Fruit fly (Drosophila melanogaster) whole organism, prepupa: ENCODE measurements around the gene Drsl6.

Experiments
- Blimp-1 ChIP-seq: fragments of 200-800 bp; sonication (Bioruptor generic); optimal IDR thresholded peaks from 3 replicates; lab custom pipeline; 2017; ENCODE audit warnings: missing biosample characterization, missing genetic modification characterization, mild to moderate bottlenecking, moderate library complexity, missing genetic modification reagents
- CG10669 ChIP-seq: fragments of 200-800 bp; sonication (Bioruptor generic); optimal IDR thresholded peaks from 3 replicates; lab custom pipeline; 2018; ENCODE audit warnings: missing biosample characterization, mild to moderate bottlenecking, missing genetic modification characterization, moderate library complexity
- CG11294 ChIP-seq: fragments of 200-800 bp; sonication (Bioruptor generic); IDR thresholded peaks from 2 replicates; pipeline ENCODE4 v1.3.6; 2022; ENCODE audit warnings: missing biosample characterization, missing genetic modification characterization
- CG11762 ChIP-seq: fragments of 200-800 bp; sonication (Bioruptor generic); optimal IDR thresholded peaks from 3 replicates; lab custom pipeline; 2016; ENCODE audit warnings: missing biosample characterization, missing genetic modification characterization; ENCODE audit not compliant: insufficient read depth
- CG11902 ChIP-seq: fragments of 200-800 bp; sonication (Bioruptor generic); optimal IDR thresholded peaks from 3 replicates; lab custom pipeline; 2016; ENCODE audit warnings: missing biosample characterization, missing genetic modification characterization
- CG15336 ChIP-seq: fragments of 200-800 bp; sonication (Bioruptor generic); IDR thresholded peaks from 2 replicates; pipeline ENCODE4 v1.3.6; 2022; ENCODE audit warnings: missing biosample characterization, missing genetic modification characterization
- CG1621 ChIP-seq: fragments of 200-800 bp; sonication (Bioruptor generic); optimal IDR thresholded peaks from 3 replicates; lab custom pipeline; 2018; ENCODE audit warnings: missing biosample characterization, mild to moderate bottlenecking, missing genetic modification characterization
- CG3032 ChIP-seq: fragments of 200-800 bp; optimal IDR thresholded peaks from 2 replicates; lab custom pipeline; 2019; ENCODE audit warnings: missing biosample characterization, mild to moderate bottlenecking, missing genetic modification characterization, moderate library complexity
- CG31627 ChIP-seq: fragments of 200-800 bp; sonication (Bioruptor generic); optimal IDR thresholded peaks from 3 replicates; lab custom pipeline; 2016; ENCODE audit warnings: missing biosample characterization, missing genetic modification characterization
- CG32006 ChIP-seq: fragments of 200-800 bp; sonication (Bioruptor generic); optimal IDR thresholded peaks from 3 replicates; lab custom pipeline; 2017; ENCODE audit warnings: missing biosample characterization, mild to moderate bottlenecking, missing genetic modification characterization
- CG34406 ChIP-seq: fragments of 200-800 bp; sonication (Bioruptor generic); optimal IDR thresholded peaks from 3 replicates; lab custom pipeline; 2016; ENCODE audit warnings: missing biosample characterization, missing genetic modification characterization
- CG3919 ChIP-seq: fragments of 200-800 bp; sonication (Bioruptor generic); optimal IDR thresholded peaks from 3 replicates; lab custom pipeline; 2016; ENCODE audit warnings: missing biosample characterization, missing genetic modification characterization
- CG6163 ChIP-seq: fragments of 200-800 bp; sonication (Bioruptor generic); IDR thresholded peaks from 3 replicates; pipeline ENCODE4 v1.3.6; 2022; ENCODE audit warnings: missing biosample characterization, missing genetic modification characterization
- CG6276 ChIP-seq: fragments of 200-800 bp; sonication (Bioruptor generic); optimal IDR thresholded peaks from 2 replicates; lab custom pipeline; 2017; ENCODE audit warnings: missing biosample characterization, mild to moderate bottlenecking, missing genetic modification characterization
- CG6854 ChIP-seq: fragments of 200-800 bp; sonication (Bioruptor generic); optimal IDR thresholded peaks from 2 replicates; lab custom pipeline; 2017; ENCODE audit warnings: missing biosample characterization, mild to moderate bottlenecking, missing genetic modification characterization
- CG7368 ChIP-seq: fragments of 200-800 bp; sonication (Bioruptor generic); optimal IDR thresholded peaks from 3 replicates; lab custom pipeline; 2016; ENCODE audit warnings: missing biosample characterization, missing genetic modification characterization
- CG8119 ChIP-seq: fragments of 200-800 bp; sonication (Bioruptor generic); IDR thresholded peaks from 3 replicates; pipeline ENCODE4 v1.3.6; 2022; ENCODE audit warnings: missing biosample characterization, missing genetic modification characterization
- CG9139 ChIP-seq: fragments of 200-800 bp; sonication (Bioruptor generic); optimal IDR thresholded peaks from 3 replicates; lab custom pipeline; 2017; ENCODE audit warnings: missing biosample characterization, mild to moderate bottlenecking, missing genetic modification characterization
- Eip78C ChIP-seq: fragments of 200-800 bp; sonication (Bioruptor generic); peaks from one replicate; lab custom pipeline; 2016; ENCODE audit warnings: missing biosample characterization, missing genetic modification characterization
- Ets21C ChIP-seq: fragments of 200-800 bp; sonication (Bioruptor generic); optimal IDR thresholded peaks from 3 replicates; lab custom pipeline; 2016; ENCODE audit warnings: missing biosample characterization, missing genetic modification characterization
- Ets96B ChIP-seq: fragments of 200-800 bp; optimal IDR thresholded peaks from 2 replicates; lab custom pipeline; 2019; ENCODE audit warnings: missing biosample characterization, mild to moderate bottlenecking, missing genetic modification characterization, moderate library complexity
- Gug ChIP-seq: fragments of 200-800 bp; sonication (Bioruptor generic); IDR thresholded peaks from 2 replicates; pipeline ENCODE4 v1.3.6; 2022; ENCODE audit warnings: missing biosample characterization, missing genetic modification characterization
- Hr38 ChIP-seq: sonication (Bioruptor generic); optimal IDR thresholded peaks from 2 replicates; lab custom pipeline; 2016; ENCODE audit warnings: missing biosample characterization, missing genetic modification characterization
- Hr39 ChIP-seq: fragments of 200-800 bp; sonication (Bioruptor generic); optimal IDR thresholded peaks from 2 replicates; lab custom pipeline; 2016; ENCODE audit warnings: missing biosample characterization, missing genetic modification characterization
- Hr4 ChIP-seq: fragments of 200-800 bp; sonication (Bioruptor generic); optimal IDR thresholded peaks from 3 replicates; lab custom pipeline; 2016; ENCODE audit warnings: missing biosample characterization, missing genetic modification characterization
- Lpt ChIP-seq: fragments of 200-800 bp; sonication (Bioruptor generic); optimal IDR thresholded peaks from 3 replicates; lab custom pipeline; 2016; ENCODE audit warnings: missing biosample characterization, missing genetic modification characterization
- Met ChIP-seq: fragments of 200-800 bp; sonication (Bioruptor generic); optimal IDR thresholded peaks from 3 replicates; lab custom pipeline; 2016; ENCODE audit warnings: missing biosample characterization, missing genetic modification characterization
- OdsH ChIP-seq: fragments of 200-800 bp; sonication (Bioruptor generic); optimal IDR thresholded peaks from 3 replicates; lab custom pipeline; 2016; ENCODE audit warnings: missing biosample characterization, missing genetic modification characterization
- Smox ChIP-seq: fragments of 200-800 bp; sonication (Bioruptor generic); optimal IDR thresholded peaks from 3 replicates; lab custom pipeline; 2016; ENCODE audit warnings: missing biosample characterization, missing genetic modification characterization
- Sox102F ChIP-seq: fragments of 200-800 bp; sonication (Bioruptor generic); optimal IDR thresholded peaks from 2 replicates; lab custom pipeline; 2016; ENCODE audit warnings: missing biosample characterization, mild to moderate bottlenecking, missing genetic modification characterization
- Sox15 ChIP-seq: fragments of 200-800 bp; sonication (Bioruptor generic); optimal IDR thresholded peaks from 3 replicates; lab custom pipeline; 2016; ENCODE audit warnings: missing biosample characterization, missing genetic modification characterization
- achi ChIP-seq: fragments of 200-800 bp; sonication (Bioruptor generic); optimal IDR thresholded peaks from 3 replicates; lab custom pipeline; 2016; ENCODE audit warnings: missing biosample characterization, missing genetic modification characterization
- acj6 ChIP-seq: fragments of 200-800 bp; sonication (Bioruptor generic); optimal IDR thresholded peaks from 3 replicates; lab custom pipeline; 2016; ENCODE audit warnings: missing biosample characterization, missing genetic modification characterization
- dac ChIP-seq: fragments of 200-800 bp; sonication (Bioruptor generic); optimal IDR thresholded peaks from 2 replicates; lab custom pipeline; 2017; ENCODE audit warnings: missing biosample characterization, mild to moderate bottlenecking, missing genetic modification characterization
- dsx ChIP-seq: fragments of 200-800 bp; optimal IDR thresholded peaks from 3 replicates; lab custom pipeline; 2019; ENCODE audit warnings: missing biosample characterization, mild to moderate bottlenecking, missing genetic modification characterization, moderate library complexity; ENCODE audit not compliant: poor library complexity, severe bottlenecking
- eg ChIP-seq: fragments of 200-800 bp; sonication (Bioruptor generic); IDR thresholded peaks from 3 replicates; pipeline ENCODE4 v1.3.6; 2022; ENCODE audit warnings: missing biosample characterization, missing genetic modification characterization
- esn ChIP-seq: fragments of 200-800 bp; sonication (Bioruptor generic); optimal IDR thresholded peaks from 2 replicates; lab custom pipeline; 2016; ENCODE audit warnings: missing biosample characterization, mild to moderate bottlenecking, missing genetic modification characterization, moderate library complexity
- fd59A ChIP-seq: fragments of 200-800 bp; sonication (Bioruptor generic); optimal IDR thresholded peaks from 2 replicates; lab custom pipeline; 2017; ENCODE audit warnings: missing biosample characterization, mild to moderate bottlenecking, missing genetic modification characterization, missing genetic modification reagents
- fd85E ChIP-seq: fragments of 200-800 bp; sonication (Bioruptor generic); optimal IDR thresholded peaks from 3 replicates; lab custom pipeline; 2016; ENCODE audit warnings: missing biosample characterization, missing genetic modification characterization
- fkh ChIP-seq: fragments of 200-800 bp; sonication (Bioruptor generic); optimal IDR thresholded peaks from 3 replicates; lab custom pipeline; 2017; ENCODE audit warnings: missing biosample characterization, mild to moderate bottlenecking, missing genetic modification characterization, moderate library complexity
- lz ChIP-seq: fragments of 200-800 bp; sonication (Bioruptor generic); optimal IDR thresholded peaks from 3 replicates; lab custom pipeline; 2016; ENCODE audit warnings: missing biosample characterization, missing genetic modification characterization
- net ChIP-seq: fragments of 200-800 bp; sonication (Bioruptor generic); optimal IDR thresholded peaks from 3 replicates; lab custom pipeline; 2016; ENCODE audit warnings: missing biosample characterization, missing genetic modification characterization
- salr ChIP-seq, 2 experiments: fragments of 200-800 bp; sonication (Bioruptor generic); optimal IDR thresholded peaks; 3 replicates each; lab custom pipeline; 2016 to 2018; ENCODE audit warnings: missing biosample characterization in 2 of 2, missing genetic modification characterization in 2 of 2, mild to moderate bottlenecking in 1 of 2
- spab ChIP-seq: fragments of 200-800 bp; sonication (Bioruptor generic); optimal IDR thresholded peaks from 2 replicates; lab custom pipeline; 2017; ENCODE audit warnings: missing biosample characterization, mild to moderate bottlenecking, missing genetic modification characterization, missing genetic modification reagents
- ss ChIP-seq, 2 experiments: fragments of 200-800 bp; sonication (Bioruptor generic); optimal IDR thresholded peaks; 2 replicates in 1 of 2; 3 replicates in 1 of 2; lab custom pipeline; 2017 to 2018; ENCODE audit warnings: mild to moderate bottlenecking in 2 of 2, missing biosample characterization in 2 of 2, missing genetic modification characterization in 2 of 2, moderate library complexity in 1 of 2
- svp ChIP-seq: fragments of 200-800 bp; sonication (Bioruptor generic); peaks from one replicate; lab custom pipeline; 2016; ENCODE audit warnings: missing biosample characterization, missing genetic modification characterization
- vri ChIP-seq: fragments of 200-800 bp; sonication (Bioruptor generic); optimal IDR thresholded peaks from 3 replicates; lab custom pipeline; 2016; ENCODE audit warnings: missing biosample characterization, mild to moderate bottlenecking, missing genetic modification characterization

The Drsl6 gene

dm6 chr3L:3303087-3303526 is 33.1 kb downstream of the Drsl6 start, which contains the start of gene CG14968 (continued):
- TF ChIP-seq Hr4 (GFP tag; lab: Kevin White, UChicago) = peak; percentile 88
- peak; percentile 94 for TF ChIP-seq Ets96B (tag; lab: Kevin White, UChicago)
- peak; percentile 83 for TF ChIP-seq dac (GFP tag; lab: Kevin White, UChicago)
- TF ChIP-seq CG10669 = peak; percentile 93
- TF ChIP-seq fd59A (GFP tag; lab: Kevin White, UChicago) = peak; percentile 80
- TF ChIP-seq esn (GFP tag; lab: Kevin White, UChicago) = peak; percentile 95
- TF ChIP-seq acj6 (GFP tag; lab: Kevin White, UChicago) = peak; percentile 95
- TF ChIP-seq Blimp-1 = peak; percentile 89
- TF ChIP-seq CG34406 = peak; percentile 97
- TF ChIP-seq lz = peak; percentile 93
- peak; percentile 79 to 89 for TF ChIP-seq ss (GFP tag; optimal IDR thresholded peaks at IDR 0.05; lab: Kevin White, UChicago)
- peak; percentile 93 for TF ChIP-seq CG6276 (GFP tag; lab: Kevin White, UChicago)
- TF ChIP-seq salr (GFP tag; optimal IDR thresholded peaks at IDR 0.05; lab: Kevin White, UChicago) = peak; percentile 79 to 80
- no peak for TF ChIP-seq Hr38 (GFP tag; lab: Kevin White, UChicago)
- TF ChIP-seq CG11762 (GFP tag; lab: Kevin White, UChicago) = peak; percentile 88
- TF ChIP-seq CG31627 (GFP tag; lab: Kevin White, UChicago) = peak; percentile 89
- TF ChIP-seq CG6854 = peak; percentile 92
- TF ChIP-seq CG11294 = peak; percentile 94
- peak; percentile 67 for TF ChIP-seq CG1621
- peak; percentile 95 for TF ChIP-seq achi (GFP tag; lab: Kevin White, UChicago)
- TF ChIP-seq dsx (GFP tag; lab: Kevin White, UChicago) = peak; percentile 91
- peak; percentile 93 for TF ChIP-seq Sox102F (GFP tag; lab: Kevin White, UChicago)
- TF ChIP-seq CG32006 (GFP tag; lab: Kevin White, UChicago) = peak; percentile 93
- TF ChIP-seq Gug (GFP tag; lab: Robert Waterston, UW) = peak; percentile 95
- peak; percentile 86 for TF ChIP-seq fd85E (GFP tag; lab: Kevin White, UChicago)
- TF ChIP-seq CG7368 (GFP tag; lab: Kevin White, UChicago) = peak; percentile 91
- peak; percentile 93 for TF ChIP-seq CG11902
- TF ChIP-seq vri (GFP tag; lab: Kevin White, UChicago) = peak; percentile 92
- TF ChIP-seq Sox15 (GFP tag; lab: Kevin White, UChicago) = peak; percentile 88
- peak; percentile 97 for TF ChIP-seq eg (GFP tag; lab: Robert Waterston, UW)
- TF ChIP-seq CG8119 = peak; percentile 97
- peak; percentile 80 for TF ChIP-seq spab (GFP tag; lab: Kevin White, UChicago)
- TF ChIP-seq svp (GFP tag; lab: Kevin White, UChicago) = peak; percentile 96
- peak; percentile 97 for TF ChIP-seq OdsH (GFP tag; lab: Kevin White, UChicago)
- peak; percentile 88 for TF ChIP-seq CG3032 (tag; lab: Kevin White, UChicago)
- peak; percentile 31 for TF ChIP-seq fkh (GFP tag; lab: Kevin White, UChicago)
- TF ChIP-seq Smox (GFP tag; lab: Kevin White, UChicago) = peak; percentile 95

DNA sequence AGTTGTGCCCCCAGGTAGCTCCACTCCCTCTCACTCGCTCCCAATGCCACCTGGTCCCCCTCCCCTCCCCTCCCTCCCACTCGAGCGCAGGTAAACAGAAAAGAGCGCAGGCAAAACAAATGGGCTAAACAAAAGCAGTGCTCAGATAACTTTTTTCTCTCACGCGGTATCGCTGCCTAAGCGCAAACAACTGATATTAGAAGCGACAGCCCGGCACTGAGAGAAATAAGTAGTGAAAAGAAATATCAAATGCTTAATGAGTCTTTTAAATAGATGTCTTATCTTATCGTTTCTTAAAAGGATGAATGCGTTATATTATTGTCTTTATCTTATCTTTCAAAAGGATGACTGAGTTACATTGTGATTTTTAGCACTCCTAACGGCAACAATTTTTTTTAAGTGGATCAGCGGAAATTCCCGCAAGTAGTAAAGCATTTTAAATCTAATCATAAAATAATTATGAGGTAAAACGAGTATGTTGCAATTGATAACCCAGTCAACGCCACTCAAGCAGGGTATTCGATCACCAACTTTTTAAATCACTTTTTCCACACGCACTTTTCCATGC is 35.0 kb downstream of the Drsl6 start:
- TF ChIP-seq CG15336 (GFP tag; lab: Robert Waterston, UW) (peak; percentile 83), Eip78C (GFP tag; lab: Kevin White, UChicago) (peak; percentile 61), spab (GFP tag; lab: Kevin White, UChicago) (no peak), Ets96B (tag; lab: Kevin White, UChicago) (peak; percentile 4), Hr39 (GFP tag; lab: Kevin White, UChicago) (peak; percentile 16), CG6854 (no peak), Smox (GFP tag; lab: Kevin White, UChicago) (peak; percentile 14), Gug (GFP tag; lab: Robert Waterston, UW) (peak; percentile 59), CG10669 (no peak), CG1621 (no peak), CG6163 (GFP tag; lab: Robert Waterston, UW) (peak; percentile 59; the same call in 2 of the 3 replicates), dac (GFP tag; lab: Kevin White, UChicago) (peak; percentile 12), fkh (GFP tag; lab: Kevin White, UChicago) (peak; percentile 92), CG3919 (GFP tag; lab: Kevin White, UChicago) (peak; percentile 36), Blimp-1 (no peak), Ets21C (no peak), svp (GFP tag; lab: Kevin White, UChicago) (peak; percentile 62), Met (GFP tag; lab: Kevin White, UChicago) (peak; percentile 32), Sox15 (GFP tag; lab: Kevin White, UChicago) (no peak), esn (GFP tag; lab: Kevin White, UChicago) (peak; percentile 13), fd59A (GFP tag; lab: Kevin White, UChicago) (no peak), net (GFP tag; lab: Kevin White, UChicago) (peak; percentile 39), CG9139 (no peak), salr (GFP tag; optimal IDR thresholded peaks at IDR 0.05; lab: Kevin White, UChicago) (peak in 1 of 2 experiments; percentile 69), Lpt (GFP tag; lab: Kevin White, UChicago) (peak; percentile 61), Hr38 (GFP tag; lab: Kevin White, UChicago) (no peak), eg (GFP tag; lab: Robert Waterston, UW) (peak; percentile 79; the same call in 2 of the 3 replicates), fd85E (GFP tag; lab: Kevin White, UChicago) (no peak)
